Worm (Caenorhabditis elegans): Measurements from ENCODE around the gene F43C9.1.

- no peak for TF ChIP-seq lin-15B (tag; optimal IDR thresholded peaks at IDR 0.05)
- no peak for TF ChIP-seq pqm-1 (tag; optimal IDR thresholded peaks at IDR 0.05)
- TF ChIP-seq ceh-88 (GFP tag; IDR thresholded peaks at IDR 0.05), result no peak
- no peak for TF ChIP-seq hpl-2 (GFP tag; optimal IDR thresholded peaks at IDR 0.05)
- TF ChIP-seq alr-1 (tag; optimal IDR thresholded peaks at IDR 0.05; ENCODE audit: borderline replicate concordance), result no peak
- TF ChIP-seq F16B12.6 (tag; optimal IDR thresholded peaks at IDR 0.05), result no peak
- no peak for TF ChIP-seq dsc-1 (tag; optimal IDR thresholded peaks at IDR 0.05)
- no peak for TF ChIP-seq tbx-2 (tag; optimal IDR thresholded peaks at IDR 0.05)
- TF ChIP-seq nhr-237 (tag; optimal IDR thresholded peaks at IDR 0.05), result no peak
- TF ChIP-seq nhr-12 (tag; optimal IDR thresholded peaks at IDR 0.05), result no peak
These were observed 49.2 kb downstream of the F43C9.1 start for ce11 chrX:4842305-4842704.

Data from whole organism, L1 larva.